Worm (Caenorhabditis elegans): ENCODE data around the gene mam-4.

ce11 chrV:11220936-11221335 is 27.0 kb upstream of the mam-4 start, which contains the start of gene T19B10.2:
- TF ChIP-seq duxl-1 (tag; optimal IDR thresholded peaks at IDR 0.05; ENCODE audit: poor library complexity) (no peak), egl-27 (tag; optimal IDR thresholded peaks at IDR 0.05) (no peak), R02D3.7 (tag; optimal IDR thresholded peaks at IDR 0.05) (no peak)
